Worm (Caenorhabditis elegans): ENCODE data around the gene npp-22.

ce11 chrV:11730060-11730459 lies 3.2 kb downstream of the npp-22 start, which contains the start of gene rhr-2:
- TF ChIP-seq tbx-11 (GFP tag; IDR thresholded peaks at IDR 0.05) (no peak), ceh-13 (GFP tag; optimal IDR thresholded peaks at IDR 0.05) (no peak), flt-1 (GFP tag; IDR thresholded peaks at IDR 0.05) (no peak), aly-1 (tag; optimal IDR thresholded peaks at IDR 0.05) (no peak), ama-1 (optimal IDR thresholded peaks at IDR 0.05) (no peak), ceh-36 (tag; optimal IDR thresholded peaks at IDR 0.05) (no peak), sea-1 (GFP tag; conservative IDR thresholded peaks at IDR 0.05) (no peak), F13C5.2 (tag; optimal IDR thresholded peaks at IDR 0.05) (no peak), hnd-1 (tag; optimal IDR thresholded peaks at IDR 0.05) (no peak)

Data from whole organism, early embryonic.